Fruit fly (Drosophila melanogaster): ENCODE results near the gene CG11912.

The CG11912 gene

dm6 chr2L:290949-291348 lies 28.1 kb downstream of the CG11912 start:
- TF ChIP-seq CG17801 (GFP tag; optimal IDR thresholded peaks at IDR 0.05; ENCODE audit: partially characterized antibody), result no peak

DNA sequence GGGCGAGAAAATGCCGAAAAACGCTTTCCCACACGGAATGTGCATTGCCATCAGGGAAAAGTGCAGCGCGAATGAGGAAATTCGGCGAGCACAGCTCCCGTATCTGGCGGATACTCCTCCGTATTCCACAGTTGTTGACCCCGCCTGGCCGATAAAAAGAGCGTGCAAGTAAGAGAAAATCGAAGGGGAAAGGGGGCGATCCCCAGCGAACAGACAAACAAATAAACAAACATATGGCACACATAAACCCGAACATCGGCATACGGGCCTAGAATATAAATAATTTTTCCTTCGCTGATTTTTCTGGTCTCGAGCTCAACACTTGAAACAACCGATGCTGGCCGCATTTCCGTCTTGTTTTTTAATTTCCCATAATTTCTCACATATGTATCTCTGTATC lies 28.7 kb downstream of the CG11912 start:
- no peak for TF ChIP-seq CG17801 (GFP tag; optimal IDR thresholded peaks at IDR 0.05; ENCODE audit: partially characterized antibody)

- no peak for TF ChIP-seq CG17801 (GFP tag; optimal IDR thresholded peaks at IDR 0.05; ENCODE audit: partially characterized antibody)
Measured at dm6 chr2L:289044-289443, 30.0 kb downstream of the CG11912 start, which contains the start of gene Amnionless. Amnionless (minus strand) TSS chr2L:289144.

DNA sequence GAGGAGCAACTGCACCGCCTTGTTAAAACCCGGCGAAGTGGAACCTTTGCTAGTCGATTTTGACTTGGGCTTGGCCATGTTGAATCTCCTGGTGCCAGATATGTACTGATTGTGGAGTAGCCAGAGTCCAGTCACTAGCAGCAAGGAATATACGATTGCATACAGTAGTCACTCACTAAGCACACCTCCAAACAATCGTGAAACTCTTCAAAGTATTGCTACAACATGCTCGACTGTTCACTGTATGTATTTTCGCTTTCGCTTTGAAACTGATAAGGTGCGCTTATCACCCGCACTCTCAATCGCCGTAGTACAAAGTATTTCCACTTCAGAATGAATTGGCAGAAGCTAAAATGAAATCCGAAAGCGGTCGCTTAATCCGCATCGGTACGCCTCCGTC lies 32.6 kb downstream of the CG11912 start:
- TF ChIP-seq CG17801 (GFP tag; optimal IDR thresholded peaks at IDR 0.05; ENCODE audit: partially characterized antibody), result peak; percentile 33

DNA sequence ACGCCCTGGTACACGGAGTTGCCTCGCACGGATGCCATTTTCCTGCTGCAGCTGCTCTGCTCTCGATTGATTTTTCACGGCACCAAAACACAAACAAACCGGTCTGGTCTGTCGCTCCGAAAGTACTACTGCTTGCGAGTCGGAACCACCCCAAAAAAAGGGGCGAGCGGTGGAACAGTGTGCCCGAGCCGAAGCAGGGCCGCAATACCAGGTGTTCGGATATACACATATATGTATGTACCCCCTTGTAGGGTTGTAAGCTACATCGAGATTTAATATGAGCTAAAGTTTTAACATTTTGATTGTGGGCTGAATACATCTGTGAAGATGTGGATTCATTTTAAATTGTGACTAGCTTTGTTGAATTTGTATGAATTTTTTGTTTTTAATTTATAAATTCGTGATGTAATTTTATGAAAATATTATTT lies 33.4 kb downstream of the CG11912 start:
- TF ChIP-seq CG17801 (GFP tag; optimal IDR thresholded peaks at IDR 0.05; ENCODE audit: partially characterized antibody), result no peak

- peak; percentile 59 for TF ChIP-seq CG17801 (GFP tag; optimal IDR thresholded peaks at IDR 0.05; ENCODE audit: partially characterized antibody)
Measured at dm6 chr2L:283071-283482, 36.0 kb downstream of the CG11912 start, which contains the start of gene CG11601. CG11601 (minus strand) TSS chr2L:283269.

- TF ChIP-seq CG17801 (GFP tag; optimal IDR thresholded peaks at IDR 0.05; ENCODE audit: partially characterized antibody), result no peak
Measured at dm6 chr2L:278134-278533, 40.9 kb downstream of the CG11912 start, which contains the start of gene CG17078. CG17078 (minus strand) TSS chr2L:278234.

DNA sequence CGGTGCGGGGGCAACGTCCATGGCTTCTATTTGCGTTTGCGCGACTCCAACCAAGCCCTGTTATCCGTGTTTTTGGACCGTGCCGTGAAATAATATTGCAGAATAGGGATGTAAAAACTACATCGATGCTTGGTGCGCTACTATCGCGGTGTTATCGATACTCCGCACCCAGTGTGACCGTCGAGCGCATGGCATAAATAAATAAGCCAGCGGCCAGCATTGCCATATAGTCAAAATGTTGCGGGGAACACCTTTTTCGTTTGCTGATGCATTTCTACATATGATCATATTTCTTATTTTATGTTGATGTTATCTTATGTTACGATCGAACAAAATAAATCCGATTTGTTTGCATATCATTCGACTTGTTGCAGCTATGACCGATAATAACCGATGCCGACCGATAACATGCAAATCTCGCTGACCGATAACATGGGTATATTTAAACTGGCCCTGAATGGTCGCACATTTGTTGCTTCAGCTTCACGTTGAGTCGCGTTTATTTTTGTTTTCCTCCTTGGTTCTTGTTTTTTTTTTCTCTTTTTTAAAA lies 41.9 kb downstream of the CG11912 start, which contains the start of gene smo:
Gene smo, plus strand, starts transcription at position 461 of the 550 bp plus-strand sequence.
- no peak for TF ChIP-seq CG17801 (GFP tag; optimal IDR thresholded peaks at IDR 0.05; ENCODE audit: partially characterized antibody)

DNA sequence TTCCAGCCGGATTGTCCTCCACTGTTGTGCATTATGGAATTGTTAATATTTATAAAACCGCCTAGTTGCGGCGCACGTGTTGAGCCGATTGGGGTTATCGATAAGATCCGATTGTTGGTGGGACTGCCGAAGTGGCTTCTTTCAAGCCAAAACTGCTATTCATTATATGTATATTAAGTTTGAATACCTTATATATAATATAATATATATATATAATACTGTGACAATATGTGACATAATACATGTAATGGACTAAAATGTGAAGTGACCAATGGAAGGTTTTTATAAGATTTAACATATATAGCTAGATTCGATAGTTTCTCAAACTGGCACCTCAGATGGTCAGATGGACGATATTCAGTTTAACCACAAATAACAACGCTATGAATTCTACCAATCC lies 45.5 kb downstream of the CG11912 start, which contains the start of the genes mbm and CG11555:
Gene mbm, minus strand, starts transcription at position 113 of the 400 bp plus-strand sequence.
Gene CG11555, plus strand, starts transcription at position 234 of the 400 bp plus-strand sequence.
- TF ChIP-seq CG17801 (GFP tag; optimal IDR thresholded peaks at IDR 0.05; ENCODE audit: partially characterized antibody), result peak; percentile 32

dm6 chr2L:271553-271952 lies 47.5 kb downstream of the CG11912 start, which contains the start of gene Dus1:
Dus1 (minus strand) TSS chr2L:271744.
- TF ChIP-seq CG17801 (GFP tag; optimal IDR thresholded peaks at IDR 0.05; ENCODE audit: partially characterized antibody), result peak; percentile 55

DNA sequence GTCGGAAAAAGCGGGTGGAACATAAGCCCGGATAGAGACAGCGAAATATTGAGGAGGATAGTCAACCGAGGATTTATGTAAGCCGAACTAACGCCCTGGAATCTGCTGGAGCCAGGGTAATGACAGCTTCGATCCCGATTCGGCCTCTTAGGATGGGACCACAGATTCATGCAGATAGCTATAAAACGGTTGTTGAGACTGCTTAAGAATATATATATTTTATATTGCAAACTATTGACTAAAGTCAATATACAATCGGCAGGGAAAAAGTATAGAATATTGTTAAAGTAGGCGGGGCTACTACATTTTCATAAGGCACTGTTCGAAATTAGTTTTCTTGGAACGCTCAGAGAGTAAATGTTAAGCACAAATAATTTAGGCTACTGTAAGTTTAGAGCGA lies 50.3 kb downstream of the CG11912 start, which contains the start of gene CG3345:
Gene CG3345, plus strand, starts transcription at position 301 of the 400 bp plus-strand sequence.
- TF ChIP-seq CG17801 (GFP tag; optimal IDR thresholded peaks at IDR 0.05; ENCODE audit: partially characterized antibody), result no peak
